Fruit fly (Drosophila melanogaster): ENCODE data around the gene CG12608.

- no peak for TF ChIP-seq net (GFP tag; optimal IDR thresholded peaks at IDR 0.05)
- no peak for TF ChIP-seq Sox102F (GFP tag; optimal IDR thresholded peaks at IDR 0.05)
- no peak for TF ChIP-seq svp (GFP tag)
Observed at dm6 chrX:15385176-15386056, 41.0 kb upstream of the CG12608 start, which contains the start of gene CG9164.
